Worm (Caenorhabditis elegans) whole organism, L4 larva: ENCODE data around the gene F16F9.4.

Experiments used
- D1046.2 ChIP-seq: fragments of 200-800 bp; sonication (Bioruptor generic); IDR thresholded peaks from 2 replicates; pipeline ENCODE4 v1.3.6; 2022; ENCODE audit warnings: missing genetic modification characterization, missing compliant biosample characterization
- ama-1 ChIP-seq: fragments of 150-350 bp; optimal IDR thresholded peaks from 2 replicates; lab custom pipeline; 2014; ENCODE audit warnings: inconsistent platforms, mixed read lengths
- dmd-8 ChIP-seq: fragments of 200-800 bp; sonication (Bioruptor generic); IDR thresholded peaks from 2 replicates; pipeline ENCODE4 v1.3.6; 2022; ENCODE audit warnings: missing genetic modification characterization, missing compliant biosample characterization
- gei-8 ChIP-seq: fragments of 200-800 bp; sonication (Bioruptor generic); optimal IDR thresholded peaks from 2 replicates; lab custom pipeline; 2018; ENCODE audit warnings: mild to moderate bottlenecking, missing genetic modification characterization, missing compliant biosample characterization
- mxl-2 ChIP-seq: fragments of 200-800 bp; sonication (Bioruptor generic); conservative IDR thresholded peaks from 2 replicates; pipeline ENCODE4 v1.3.6; 2022; ENCODE audit warnings: missing genetic modification reagents, missing genetic modification characterization, missing compliant biosample characterization
- nhr-10 ChIP-seq: fragments of 150-350 bp; optimal IDR thresholded peaks from 2 replicates; lab custom pipeline; 2014; ENCODE audit warnings: missing biosample characterization, missing genetic modification characterization
- nhr-237 ChIP-seq: sonication (generic microtip); optimal IDR thresholded peaks from 2 replicates; lab custom pipeline; 2017; ENCODE audit warnings: missing biosample characterization, missing genetic modification characterization
- nhr-48 ChIP-seq: sonication (generic microtip); optimal IDR thresholded peaks from 2 replicates; lab custom pipeline; 2016; ENCODE audit warnings: mild to moderate bottlenecking, missing genetic modification characterization, missing compliant biosample characterization
- nhr-77 ChIP-seq: fragments of 150-350 bp; optimal IDR thresholded peaks from 2 replicates; lab custom pipeline; 2014; ENCODE audit warnings: missing biosample characterization, missing genetic modification characterization
- snpc-4 ChIP-seq: fragments of 150-350 bp; optimal IDR thresholded peaks from 2 replicates; lab custom pipeline; 2014; ENCODE audit warnings: missing biosample characterization, missing genetic modification characterization
- spr-3 ChIP-seq: fragments of 200-800 bp; sonication (Bioruptor generic); optimal IDR thresholded peaks from 2 replicates; lab custom pipeline; 2018; ENCODE audit warnings: mild to moderate bottlenecking, missing genetic modification characterization, missing compliant biosample characterization

- no peak for TF ChIP-seq D1046.2 (GFP tag; lab: Robert Waterston, UW)
- peak; percentile 85 for TF ChIP-seq nhr-10
- no peak for TF ChIP-seq ama-1
- TF ChIP-seq dmd-8 (GFP tag; lab: Robert Waterston, UW): no peak
- no peak for TF ChIP-seq snpc-4
- peak; percentile 24 for TF ChIP-seq nhr-77 (tag; lab: Kevin White, UChicago)
- no peak for TF ChIP-seq nhr-237 (tag; lab: Kevin White, UChicago)
- TF ChIP-seq gei-8 (GFP tag; lab: Kevin White, UChicago): no peak
- TF ChIP-seq mxl-2: no peak
- TF ChIP-seq spr-3 (GFP tag; lab: Kevin White, UChicago): no peak
- TF ChIP-seq nhr-48 (tag; lab: Kevin White, UChicago): peak; percentile 98
These were observed 14.1 kb upstream of the F16F9.4 start for ce11 chrX:8477048-8477806.
